Worm (Caenorhabditis elegans): Measurements from ENCODE around the gene Y59H11AM.1.

The Y59H11AM.1 gene

DNA sequence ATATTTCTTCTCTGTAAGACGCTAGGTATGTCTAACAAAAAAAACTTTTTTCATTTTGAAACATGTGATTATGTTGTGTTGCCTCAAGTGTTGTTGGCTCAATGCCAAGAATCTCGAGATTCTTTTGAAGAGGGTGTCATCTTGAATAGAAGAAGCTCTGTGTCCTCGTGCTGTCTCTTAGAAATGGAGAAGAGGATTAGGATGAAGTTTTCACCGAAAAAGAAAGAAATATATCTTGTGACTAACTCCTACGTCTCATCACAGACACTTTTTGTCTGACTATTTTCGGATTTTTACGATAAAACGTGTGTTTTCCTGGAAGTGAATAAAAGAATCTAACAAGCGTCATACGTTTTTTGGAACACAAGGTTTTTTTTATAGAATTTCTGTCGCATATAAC, 16.4 kb downstream of the Y59H11AM.1 start:
- TF ChIP-seq sem-4 (tag; optimal IDR thresholded peaks at IDR 0.05): no peak
- TF ChIP-seq alr-1 (tag; optimal IDR thresholded peaks at IDR 0.05): no peak
- peak; percentile 45 for TF ChIP-seq crh-2 (tag; optimal IDR thresholded peaks at IDR 0.05)
- TF ChIP-seq ztf-1 (GFP tag; conservative IDR thresholded peaks at IDR 0.05): no peak
- TF ChIP-seq peb-1 (tag; optimal IDR thresholded peaks at IDR 0.05): no peak
- TF ChIP-seq unc-39 (tag; optimal IDR thresholded peaks at IDR 0.05): no peak
- TF ChIP-seq nhr-21 (tag; optimal IDR thresholded peaks at IDR 0.05): no peak
- no peak for TF ChIP-seq ceh-16 (tag; optimal IDR thresholded peaks at IDR 0.05)
- TF ChIP-seq mab-5 (tag; optimal IDR thresholded peaks at IDR 0.05): no peak
- no peak for TF ChIP-seq skn-1 (tag; optimal IDR thresholded peaks at IDR 0.05)
- TF ChIP-seq ceh-82 (tag; optimal IDR thresholded peaks at IDR 0.05): no peak
- TF ChIP-seq nhr-77 (tag; optimal IDR thresholded peaks at IDR 0.05): no peak
- TF ChIP-seq F13H6.1 (tag; optimal IDR thresholded peaks at IDR 0.05): no peak
- TF ChIP-seq C34F6.9 (tag; optimal IDR thresholded peaks at IDR 0.05): peak; percentile 29
- TF ChIP-seq nhr-10 (tag; optimal IDR thresholded peaks at IDR 0.05): no peak
- no peak for TF ChIP-seq nhr-11 (tag; optimal IDR thresholded peaks at IDR 0.05)
- TF ChIP-seq sma-9 (GFP tag; optimal IDR thresholded peaks at IDR 0.05): peak; percentile 16
- TF ChIP-seq sma-9 (tag; optimal IDR thresholded peaks at IDR 0.05): no peak
- TF ChIP-seq nhr-23 (tag; optimal IDR thresholded peaks at IDR 0.05): no peak

DNA sequence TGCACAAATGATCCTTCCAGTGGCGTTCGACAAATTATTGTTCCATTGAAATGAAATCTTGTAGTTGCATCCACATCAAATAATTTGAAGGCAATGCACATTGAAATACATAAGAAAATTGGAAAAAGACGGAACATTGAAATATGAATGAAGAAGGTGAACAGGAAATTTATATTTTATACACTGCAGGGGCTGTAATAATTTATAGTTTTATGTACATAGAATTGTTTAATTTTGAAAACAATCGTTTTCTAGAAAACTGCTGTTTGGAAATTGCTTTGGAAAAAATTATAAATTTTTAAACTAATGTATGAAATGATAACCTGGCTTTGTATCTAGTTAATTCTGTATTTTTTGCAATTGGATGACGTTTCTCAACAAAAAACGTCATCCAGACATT, 24.1 kb downstream of the Y59H11AM.1 start, which contains the start of gene Y59H11AR.3:
Y59H11AR.3 (minus strand) TSS at position 101 of the 400 bp plus-strand sequence.
- TF ChIP-seq zag-1 (tag; optimal IDR thresholded peaks at IDR 0.05): no peak
- TF ChIP-seq unc-62 (GFP tag; optimal IDR thresholded peaks at IDR 0.05): no peak
- TF ChIP-seq nhr-6 (tag; optimal IDR thresholded peaks at IDR 0.05): no peak
- no peak for TF ChIP-seq ztf-1 (GFP tag; conservative IDR thresholded peaks at IDR 0.05)
- no peak for TF ChIP-seq nhr-23 (tag; optimal IDR thresholded peaks at IDR 0.05)
- TF ChIP-seq snpc-4 (tag; optimal IDR thresholded peaks at IDR 0.05): no peak
- TF ChIP-seq elt-3 (tag; optimal IDR thresholded peaks at IDR 0.05): no peak
- TF ChIP-seq alr-1 (tag; optimal IDR thresholded peaks at IDR 0.05): no peak
- TF ChIP-seq ZK546.5 (tag; optimal IDR thresholded peaks at IDR 0.05): no peak
- no peak for TF ChIP-seq dmd-4 (tag; optimal IDR thresholded peaks at IDR 0.05)
- no peak for TF ChIP-seq C34F6.9 (tag; optimal IDR thresholded peaks at IDR 0.05)
- no peak for TF ChIP-seq peb-1 (tag; optimal IDR thresholded peaks at IDR 0.05)
- TF ChIP-seq mbf-1 (tag; optimal IDR thresholded peaks at IDR 0.05): no peak
- no peak for TF ChIP-seq elt-1 (tag; optimal IDR thresholded peaks at IDR 0.05)
- no peak for TF ChIP-seq unc-55 (GFP tag; optimal IDR thresholded peaks at IDR 0.05)
- no peak for TF ChIP-seq aly-2 (tag; optimal IDR thresholded peaks at IDR 0.05)
- TF ChIP-seq R02D3.7 (tag; optimal IDR thresholded peaks at IDR 0.05): no peak
- TF ChIP-seq mab-5 (tag; optimal IDR thresholded peaks at IDR 0.05): no peak
- TF ChIP-seq nhr-237 (tag; optimal IDR thresholded peaks at IDR 0.05): no peak
- no peak for TF ChIP-seq nhr-25 (tag; optimal IDR thresholded peaks at IDR 0.05)

DNA sequence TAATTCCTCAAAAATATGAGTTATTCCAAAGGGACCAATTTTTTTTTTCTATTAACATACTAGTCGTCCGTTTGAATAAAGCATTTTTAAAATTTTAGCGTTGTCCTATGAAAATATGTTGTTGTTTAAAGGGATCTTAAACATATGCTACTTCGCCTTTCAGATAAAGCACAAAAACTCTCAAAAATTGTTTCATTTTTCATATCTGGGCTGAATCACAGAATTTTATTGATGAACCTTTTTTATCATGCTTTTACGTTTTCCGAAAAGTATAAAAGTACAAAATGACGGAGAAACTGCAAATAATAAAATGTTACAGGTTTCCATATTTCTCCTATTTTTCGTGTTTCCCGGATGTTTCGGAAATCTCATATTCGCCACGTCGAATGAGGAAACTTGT, 24.5 kb downstream of the Y59H11AM.1 start, which contains the start of gene clec-181:
clec-181 (plus strand) TSS at position 301 of the 400 bp plus-strand sequence.
- no peak for TF ChIP-seq gmeb-1 (tag; optimal IDR thresholded peaks at IDR 0.05)
- no peak for TF ChIP-seq elt-3 (tag; optimal IDR thresholded peaks at IDR 0.05)
- no peak for TF ChIP-seq ztf-4 (tag; optimal IDR thresholded peaks at IDR 0.05)

ce11 chrIV:8597504-8597903, 26.3 kb downstream of the Y59H11AM.1 start:
- TF ChIP-seq unc-62 (GFP tag; optimal IDR thresholded peaks at IDR 0.05) (no peak), blmp-1 (tag; optimal IDR thresholded peaks at IDR 0.05; ENCODE audit: insufficient read depth) (peak; percentile 1), sem-4 (tag; optimal IDR thresholded peaks at IDR 0.05) (no peak), nhr-237 (tag; optimal IDR thresholded peaks at IDR 0.05) (no peak), sma-9 (GFP tag; optimal IDR thresholded peaks at IDR 0.05) (peak; percentile 52), sma-9 (tag; optimal IDR thresholded peaks at IDR 0.05) (no peak), unc-55 (GFP tag; optimal IDR thresholded peaks at IDR 0.05) (peak; percentile 56), C34F6.9 (tag; optimal IDR thresholded peaks at IDR 0.05) (peak; percentile 54), nhr-129 (tag; optimal IDR thresholded peaks at IDR 0.05) (peak; percentile 24), egl-27 (tag; optimal IDR thresholded peaks at IDR 0.05) (no peak), crh-2 (tag; optimal IDR thresholded peaks at IDR 0.05) (peak; percentile 5), gmeb-1 (tag; optimal IDR thresholded peaks at IDR 0.05) (peak; percentile 13), lsy-2 (tag; optimal IDR thresholded peaks at IDR 0.05) (peak; percentile 8 to 57)

Data from whole organism, L2 larva.